Fruit fly (Drosophila melanogaster) whole organism: ENCODE measurements around the gene sav.

Experiments
- CG8478 ChIP-seq: fragments of >200 bp; optimal IDR thresholded peaks from 2 replicates; lab custom pipeline; 2018; ENCODE audit warnings: inconsistent platforms
- Dll ChIP-seq: fragments of >200 bp; optimal IDR thresholded peaks from 2 replicates; lab custom pipeline; 2017
- EcR ChIP-seq, 2 experiments: fragments of >200 bp; optimal IDR thresholded peaks; 2 replicates each; lab custom pipeline; 2017; ENCODE audit warnings: missing biosample characterization in 2 of 2, missing genetic modification characterization in 2 of 2, missing genetic modification reagents in 2 of 2
- psq ChIP-seq: fragments of >200 bp; optimal IDR thresholded peaks from 2 replicates; lab custom pipeline; 2017
- usp ChIP-seq: fragments of >200 bp; optimal IDR thresholded peaks from 2 replicates; lab custom pipeline; 2017; ENCODE audit warnings: missing biosample characterization, missing genetic modification characterization, mixed read lengths

DNA sequence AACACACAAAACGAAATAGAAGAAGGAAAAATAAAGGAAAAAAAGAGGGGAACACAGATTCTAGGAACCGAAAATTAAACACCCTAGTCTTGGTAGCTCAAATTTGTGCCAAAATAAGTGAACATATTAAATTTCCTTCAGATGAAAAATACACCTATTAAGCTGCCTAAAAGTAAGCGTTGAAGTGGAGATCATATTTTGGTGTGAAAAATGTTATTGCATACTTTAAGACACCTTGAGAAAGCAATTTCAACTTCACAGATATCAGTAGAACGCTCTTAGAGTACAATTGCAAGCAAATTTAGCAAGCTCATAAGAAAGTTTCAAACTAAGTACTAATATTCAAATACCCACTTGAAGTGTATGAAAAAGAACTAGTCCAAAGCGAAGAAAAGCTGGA is 49.6 kb upstream of the sav start:
- TF ChIP-seq Dll (lab: Kevin White, UChicago) (no peak), psq (lab: Kevin White, UChicago) (no peak), EcR (GFP tag; optimal IDR thresholded peaks at IDR 0.05; lab: Kevin White, UChicago) (no peak), CG8478 (lab: Kevin White, UChicago) (no peak), usp (GFP tag; lab: Kevin White, UChicago) (no peak)
